Worm (Caenorhabditis elegans): ENCODE results near the gene Y53F4B.17.

Gene Y53F4B.17

ce11 chrII:15018923-15019322 lies 39.5 kb upstream of the Y53F4B.17 start, which contains the start of gene Y53F4B.12:
Gene Y53F4B.12 (plus strand): TSS chrII:15019223.
- no peak for TF ChIP-seq ets-4 (GFP tag; optimal IDR thresholded peaks at IDR 0.05)
- TF ChIP-seq B0019.2 (GFP tag; conservative IDR thresholded peaks at IDR 0.05): no peak
- TF ChIP-seq hrde-1 (tag; optimal IDR thresholded peaks at IDR 0.05; ENCODE audit: borderline replicate concordance): no peak
- TF ChIP-seq attf-6 (GFP tag; IDR thresholded peaks at IDR 0.05): no peak
- no peak for TF ChIP-seq ceh-91 (GFP tag; IDR thresholded peaks at IDR 0.05)
- no peak for TF ChIP-seq Y53F4B.3 (GFP tag; IDR thresholded peaks at IDR 0.05)
- no peak for TF ChIP-seq nhr-80 (tag; optimal IDR thresholded peaks at IDR 0.05)
- TF ChIP-seq Y95B8A.8 (GFP tag; IDR thresholded peaks at IDR 0.05): no peak
- no peak for TF ChIP-seq mel-28 (tag; optimal IDR thresholded peaks at IDR 0.05; ENCODE audit: borderline replicate concordance)
- no peak for TF ChIP-seq mcd-1 (GFP tag; IDR thresholded peaks at IDR 0.05)
- TF ChIP-seq lin-35 (GFP tag; optimal IDR thresholded peaks at IDR 0.05): no peak
- no peak for TF ChIP-seq sea-2 (GFP tag; IDR thresholded peaks at IDR 0.05)
- no peak for TF ChIP-seq ekl-4 (GFP tag; IDR thresholded peaks at IDR 0.05)
- no peak for TF ChIP-seq lag-1 (GFP tag; IDR thresholded peaks at IDR 0.05)
- no peak for TF ChIP-seq sdz-38 (tag; optimal IDR thresholded peaks at IDR 0.05)
- TF ChIP-seq K11D2.4 (GFP tag; IDR thresholded peaks at IDR 0.05): no peak
- TF ChIP-seq hsf-1 (GFP tag; IDR thresholded peaks at IDR 0.05): no peak

ce11 chrII:15025100-15025499 lies 33.4 kb upstream of the Y53F4B.17 start:
- TF ChIP-seq lin-54 (GFP tag; optimal IDR thresholded peaks at IDR 0.05): peak; percentile 65
- TF ChIP-seq F55B11.4 (tag; optimal IDR thresholded peaks at IDR 0.05; ENCODE audit: borderline replicate concordance, insufficient read depth): no peak
- no peak for TF ChIP-seq tlf-1 (GFP tag; optimal IDR thresholded peaks at IDR 0.05)
- TF ChIP-seq lin-35 (GFP tag; optimal IDR thresholded peaks at IDR 0.05): no peak
- no peak for TF ChIP-seq F23B12.7 (tag; optimal IDR thresholded peaks at IDR 0.05; ENCODE audit: insufficient read depth)
- no peak for TF ChIP-seq nhr-90 (tag; optimal IDR thresholded peaks at IDR 0.05)
- TF ChIP-seq efl-1 (GFP tag; optimal IDR thresholded peaks at IDR 0.05): peak; percentile 73
- peak; percentile 45; the same call in 1 of the 2 replicates for TF ChIP-seq ceh-91 (GFP tag; IDR thresholded peaks at IDR 0.05)
- no peak for TF ChIP-seq Y56A3A.18 (GFP tag; IDR thresholded peaks at IDR 0.05)
- TF ChIP-seq cebp-2 (GFP tag; IDR thresholded peaks at IDR 0.05): no peak
- no peak for TF ChIP-seq F22D6.2 (tag; optimal IDR thresholded peaks at IDR 0.05)
- TF ChIP-seq Y53F4B.3 (GFP tag; IDR thresholded peaks at IDR 0.05): no peak
- no peak for TF ChIP-seq dox-1 (GFP tag; IDR thresholded peaks at IDR 0.05)
- no peak for TF ChIP-seq snpc-3.4 (tag; optimal IDR thresholded peaks at IDR 0.05)
- no peak for TF ChIP-seq mxl-1 (tag; optimal IDR thresholded peaks at IDR 0.05)
- TF ChIP-seq B0261.1 (tag; optimal IDR thresholded peaks at IDR 0.05): no peak
- no peak for TF ChIP-seq nhr-179 (tag; optimal IDR thresholded peaks at IDR 0.05)
- TF ChIP-seq ztf-3 (GFP tag; optimal IDR thresholded peaks at IDR 0.05): no peak
- TF ChIP-seq C06A6.2 (GFP tag; conservative IDR thresholded peaks at IDR 0.05): no peak
- no peak for TF ChIP-seq athp-1 (tag; optimal IDR thresholded peaks at IDR 0.05)
- TF ChIP-seq B0019.2 (GFP tag; conservative IDR thresholded peaks at IDR 0.05): no peak
- no peak for TF ChIP-seq ztf-22 (GFP tag; optimal IDR thresholded peaks at IDR 0.05)
- TF ChIP-seq ceh-100 (GFP tag; IDR thresholded peaks at IDR 0.05): no peak
- TF ChIP-seq mcd-1 (GFP tag; IDR thresholded peaks at IDR 0.05): no peak
- TF ChIP-seq rpc-1 (optimal IDR thresholded peaks at IDR 0.05): no peak
- TF ChIP-seq rpc-1 (tag; optimal IDR thresholded peaks at IDR 0.05): no peak
- TF ChIP-seq T26A5.8 (tag; optimal IDR thresholded peaks at IDR 0.05): no peak
- no peak for TF ChIP-seq nfya-2 (GFP tag; IDR thresholded peaks at IDR 0.05)
- TF ChIP-seq dpl-1 (GFP tag; optimal IDR thresholded peaks at IDR 0.05): peak; percentile 50
- no peak for TF ChIP-seq sptf-2 (GFP tag; optimal IDR thresholded peaks at IDR 0.05)
- no peak for TF ChIP-seq nfyb-1 (GFP tag; IDR thresholded peaks at IDR 0.05)
- peak; percentile 50 for TF ChIP-seq lsl-1 (GFP tag; optimal IDR thresholded peaks at IDR 0.05)
- TF ChIP-seq F37B4.10 (GFP tag; IDR thresholded peaks at IDR 0.05): no peak
- no peak for TF ChIP-seq attf-6 (GFP tag; IDR thresholded peaks at IDR 0.05)
- no peak for TF ChIP-seq F57A8.1 (GFP tag; optimal IDR thresholded peaks at IDR 0.05)
- TF ChIP-seq K11D2.4 (GFP tag; IDR thresholded peaks at IDR 0.05): no peak
- TF ChIP-seq tbp1 (GFP tag; optimal IDR thresholded peaks at IDR 0.05): no peak
- no peak for TF ChIP-seq lsy-27 (tag; optimal IDR thresholded peaks at IDR 0.05; ENCODE audit: borderline replicate concordance, insufficient read depth)
- no peak for TF ChIP-seq hrde-1 (tag; optimal IDR thresholded peaks at IDR 0.05; ENCODE audit: borderline replicate concordance)

All from whole organism, young adult.